Worm (Caenorhabditis elegans) whole organism, young adult: ENCODE results near the gene F44D12.19.

Experiments used
- bed-1 ChIP-seq: fragments of 200-800 bp; sonication (Bioruptor generic); IDR thresholded peaks from 2 replicates; pipeline ENCODE4 v1.3.6; 2022; ENCODE audit warnings: missing genetic modification reagents, missing genetic modification characterization, missing compliant biosample characterization
- ceh-40 ChIP-seq: fragments of 200-800 bp; sonication (Bioruptor generic); IDR thresholded peaks from 2 replicates; pipeline ENCODE4 v1.3.6; 2022; ENCODE audit warnings: missing genetic modification characterization, missing compliant biosample characterization
- dox-1 ChIP-seq: fragments of 200-800 bp; sonication (Bioruptor generic); IDR thresholded peaks from 2 replicates; pipeline ENCODE4 v1.3.6; 2022; ENCODE audit warnings: missing genetic modification reagents, missing genetic modification characterization, missing compliant biosample characterization
- ets-4 ChIP-seq: fragments of 200-800 bp; sonication (Bioruptor generic); optimal IDR thresholded peaks from 2 replicates; lab custom pipeline; 2018; ENCODE audit warnings: mild to moderate bottlenecking, missing genetic modification characterization, missing compliant biosample characterization
- let-607 ChIP-seq, 2 experiments: fragments of 200-800 bp in 1 of 2; sonication (Bioruptor generic) in 1 of 2; sonication (generic microtip) in 1 of 2; optimal IDR thresholded peaks; 2 replicates each; lab custom pipeline; 2016 to 2018; ENCODE audit warnings: mild to moderate bottlenecking in 2 of 2, missing compliant biosample characterization in 2 of 2, missing genetic modification characterization in 2 of 2, moderate library complexity in 2 of 2, missing genotype in 1 of 2
- pha-4 ChIP-seq: fragments of 150-350 bp; sonication (generic microtip); optimal IDR thresholded peaks from 2 replicates; lab custom pipeline; 2014; ENCODE audit warnings: missing biosample characterization, missing genetic modification reagents, missing genetic modification characterization
- snpc-1.1 ChIP-seq: sonication (generic microtip); optimal IDR thresholded peaks from 2 replicates; lab custom pipeline; 2017; ENCODE audit warnings: missing genetic modification characterization, mild to moderate bottlenecking, missing compliant biosample characterization, antibody characterized with exemption, moderate library complexity, missing genotype, missing genetic modification reagents; ENCODE audit not compliant: insufficient read depth
- snpc-4 ChIP-seq, 5 experiments: fragments of 150-350 bp in 1 of 5; sonication (generic microtip) in 4 of 5; optimal IDR thresholded peaks; 2 replicates each; lab custom pipeline; 2014 to 2018; ENCODE audit warnings: missing genetic modification characterization in 5 of 5, missing biosample characterization in 3 of 5, antibody characterized with exemption in 2 of 5, mild to moderate bottlenecking in 2 of 5, missing compliant biosample characterization in 2 of 5, missing genotype in 2 of 5, moderate library complexity in 2 of 5, missing genetic modification reagents in 1 of 5

- TF ChIP-seq ets-4 (GFP tag; lab: Kevin White, UChicago), result no peak
- TF ChIP-seq snpc-1.1, result no peak
- TF ChIP-seq ceh-40 (GFP tag; lab: Robert Waterston, UW), result no peak
- TF ChIP-seq dox-1 (GFP tag; lab: Robert Waterston, UW), result no peak
- no peak for TF ChIP-seq pha-4
- TF ChIP-seq bed-1 (GFP tag; lab: Robert Waterston, UW), result no peak
- no peak for TF ChIP-seq snpc-4 (GFP tag; optimal IDR thresholded peaks at IDR 0.05; lab: Kevin White, UChicago)
- no peak for TF ChIP-seq snpc-4 (tag; optimal IDR thresholded peaks at IDR 0.05; lab: Kevin White, UChicago)
- TF ChIP-seq let-607 (tag; optimal IDR thresholded peaks at IDR 0.05; lab: Kevin White, UChicago), result no peak
Measured at ce11 chrIV:9989416-9989815, 32.0 kb upstream of the F44D12.19 start.
